Worm (Caenorhabditis elegans): ENCODE data around the gene C29F5.8.

- no peak for TF ChIP-seq ceh-13 (GFP tag; optimal IDR thresholded peaks at IDR 0.05)
- TF ChIP-seq ama-1 (optimal IDR thresholded peaks at IDR 0.05): no peak
These were observed 32.3 kb upstream of the C29F5.8 start, which contains the start of gene bpl-1 for ce11 chrII:6273916-6274315.

Data from whole organism, early embryonic.